Worm (Caenorhabditis elegans) whole organism, L1 larva: ENCODE results near the gene F35D2.2.

Source experiments
- elt-3 ChIP-seq, 6 experiments: fragments of 150-350 bp in 1 of 6; sonication (generic microtip); optimal IDR thresholded peaks; 2 replicates each; lab custom pipeline; 2017 to 2018; ENCODE audit warnings: missing biosample characterization in 6 of 6, missing genetic modification characterization in 6 of 6, inconsistent platforms in 1 of 6
- lir-3 ChIP-seq: sonication (generic microtip); optimal IDR thresholded peaks from 2 replicates; lab custom pipeline; 2016; ENCODE audit warnings: mild to moderate bottlenecking, missing genetic modification characterization, moderate library complexity, missing compliant biosample characterization; ENCODE audit not compliant: poor library complexity
- unc-62 ChIP-seq: fragments of 150-350 bp; optimal IDR thresholded peaks from 2 replicates; lab custom pipeline; 2014; ENCODE audit warnings: missing biosample characterization, missing genetic modification reagents, missing genetic modification characterization

- TF ChIP-seq elt-3 (tag; optimal IDR thresholded peaks at IDR 0.05; lab: Kevin White, UChicago) (no peak), unc-62 (GFP tag; lab: Kevin White, UChicago) (no peak), lir-3 (no peak)
Measured at ce11 chrII:7534934-7535333, 39.3 kb upstream of the F35D2.2 start, which contains the start of gene ZK1290.13.
